Fruit fly (Drosophila melanogaster) whole organism, prepupa: ENCODE results near the gene GluRIIC.

Experiments
- Blimp-1 ChIP-seq: fragments of 200-800 bp; sonication (Bioruptor generic); optimal IDR thresholded peaks from 3 replicates; lab custom pipeline; 2017; ENCODE audit warnings: missing biosample characterization, missing genetic modification characterization, mild to moderate bottlenecking, moderate library complexity, missing genetic modification reagents
- CG10669 ChIP-seq: fragments of 200-800 bp; sonication (Bioruptor generic); optimal IDR thresholded peaks from 3 replicates; lab custom pipeline; 2018; ENCODE audit warnings: missing biosample characterization, mild to moderate bottlenecking, missing genetic modification characterization, moderate library complexity
- CG11294 ChIP-seq: fragments of 200-800 bp; sonication (Bioruptor generic); IDR thresholded peaks from 2 replicates; pipeline ENCODE4 v1.3.6; 2022; ENCODE audit warnings: missing biosample characterization, missing genetic modification characterization
- CG11762 ChIP-seq: fragments of 200-800 bp; sonication (Bioruptor generic); optimal IDR thresholded peaks from 3 replicates; lab custom pipeline; 2016; ENCODE audit warnings: missing biosample characterization, missing genetic modification characterization; ENCODE audit not compliant: insufficient read depth
- CG11902 ChIP-seq: fragments of 200-800 bp; sonication (Bioruptor generic); optimal IDR thresholded peaks from 3 replicates; lab custom pipeline; 2016; ENCODE audit warnings: missing biosample characterization, missing genetic modification characterization
- CG15336 ChIP-seq: fragments of 200-800 bp; sonication (Bioruptor generic); IDR thresholded peaks from 2 replicates; pipeline ENCODE4 v1.3.6; 2022; ENCODE audit warnings: missing biosample characterization, missing genetic modification characterization
- CG1621 ChIP-seq: fragments of 200-800 bp; sonication (Bioruptor generic); optimal IDR thresholded peaks from 3 replicates; lab custom pipeline; 2018; ENCODE audit warnings: missing biosample characterization, mild to moderate bottlenecking, missing genetic modification characterization
- CG3032 ChIP-seq: fragments of 200-800 bp; optimal IDR thresholded peaks from 2 replicates; lab custom pipeline; 2019; ENCODE audit warnings: missing biosample characterization, mild to moderate bottlenecking, missing genetic modification characterization, moderate library complexity
- CG31627 ChIP-seq: fragments of 200-800 bp; sonication (Bioruptor generic); optimal IDR thresholded peaks from 3 replicates; lab custom pipeline; 2016; ENCODE audit warnings: missing biosample characterization, missing genetic modification characterization
- CG32006 ChIP-seq: fragments of 200-800 bp; sonication (Bioruptor generic); optimal IDR thresholded peaks from 3 replicates; lab custom pipeline; 2017; ENCODE audit warnings: missing biosample characterization, mild to moderate bottlenecking, missing genetic modification characterization
- CG3919 ChIP-seq: fragments of 200-800 bp; sonication (Bioruptor generic); optimal IDR thresholded peaks from 3 replicates; lab custom pipeline; 2016; ENCODE audit warnings: missing biosample characterization, missing genetic modification characterization
- CG4318 ChIP-seq: fragments of 200-800 bp; sonication (Bioruptor generic); optimal IDR thresholded peaks from 3 replicates; lab custom pipeline; 2017; ENCODE audit warnings: missing biosample characterization, mild to moderate bottlenecking, missing genetic modification characterization
- CG6163 ChIP-seq: fragments of 200-800 bp; sonication (Bioruptor generic); IDR thresholded peaks from 3 replicates; pipeline ENCODE4 v1.3.6; 2022; ENCODE audit warnings: missing biosample characterization, missing genetic modification characterization
- CG6276 ChIP-seq: fragments of 200-800 bp; sonication (Bioruptor generic); optimal IDR thresholded peaks from 2 replicates; lab custom pipeline; 2017; ENCODE audit warnings: missing biosample characterization, mild to moderate bottlenecking, missing genetic modification characterization
- CG6792 ChIP-seq: fragments of 200-800 bp; sonication (Bioruptor generic); optimal IDR thresholded peaks from 3 replicates; lab custom pipeline; 2016; ENCODE audit warnings: missing biosample characterization, missing genetic modification characterization
- CG6854 ChIP-seq: fragments of 200-800 bp; sonication (Bioruptor generic); optimal IDR thresholded peaks from 2 replicates; lab custom pipeline; 2017; ENCODE audit warnings: missing biosample characterization, mild to moderate bottlenecking, missing genetic modification characterization
- CG7368 ChIP-seq: fragments of 200-800 bp; sonication (Bioruptor generic); optimal IDR thresholded peaks from 3 replicates; lab custom pipeline; 2016; ENCODE audit warnings: missing biosample characterization, missing genetic modification characterization
- CG8632 ChIP-seq: fragments of 200-800 bp; sonication (Bioruptor generic); optimal IDR thresholded peaks from 3 replicates; lab custom pipeline; 2016; ENCODE audit warnings: missing biosample characterization, missing genetic modification characterization
- CG9139 ChIP-seq: fragments of 200-800 bp; sonication (Bioruptor generic); optimal IDR thresholded peaks from 3 replicates; lab custom pipeline; 2017; ENCODE audit warnings: missing biosample characterization, mild to moderate bottlenecking, missing genetic modification characterization
- Eip75B ChIP-seq: fragments of 200-800 bp; sonication (Bioruptor generic); optimal IDR thresholded peaks from 3 replicates; lab custom pipeline; 2016; ENCODE audit warnings: missing biosample characterization, missing genetic modification characterization
- Eip93F ChIP-seq: fragments of 200-800 bp; sonication (Bioruptor generic); optimal IDR thresholded peaks from 2 replicates; lab custom pipeline; 2016; ENCODE audit warnings: missing biosample characterization, mild to moderate bottlenecking, missing genetic modification characterization
- Ets21C ChIP-seq: fragments of 200-800 bp; sonication (Bioruptor generic); optimal IDR thresholded peaks from 3 replicates; lab custom pipeline; 2016; ENCODE audit warnings: missing biosample characterization, missing genetic modification characterization
- Ets96B ChIP-seq: fragments of 200-800 bp; optimal IDR thresholded peaks from 2 replicates; lab custom pipeline; 2019; ENCODE audit warnings: missing biosample characterization, mild to moderate bottlenecking, missing genetic modification characterization, moderate library complexity
- Gug ChIP-seq: fragments of 200-800 bp; sonication (Bioruptor generic); IDR thresholded peaks from 2 replicates; pipeline ENCODE4 v1.3.6; 2022; ENCODE audit warnings: missing biosample characterization, missing genetic modification characterization
- Hr38 ChIP-seq: sonication (Bioruptor generic); optimal IDR thresholded peaks from 2 replicates; lab custom pipeline; 2016; ENCODE audit warnings: missing biosample characterization, missing genetic modification characterization
- Hr39 ChIP-seq: fragments of 200-800 bp; sonication (Bioruptor generic); optimal IDR thresholded peaks from 2 replicates; lab custom pipeline; 2016; ENCODE audit warnings: missing biosample characterization, missing genetic modification characterization
- Hr4 ChIP-seq: fragments of 200-800 bp; sonication (Bioruptor generic); optimal IDR thresholded peaks from 3 replicates; lab custom pipeline; 2016; ENCODE audit warnings: missing biosample characterization, missing genetic modification characterization
- Lpt ChIP-seq: fragments of 200-800 bp; sonication (Bioruptor generic); optimal IDR thresholded peaks from 3 replicates; lab custom pipeline; 2016; ENCODE audit warnings: missing biosample characterization, missing genetic modification characterization
- Met ChIP-seq: fragments of 200-800 bp; sonication (Bioruptor generic); optimal IDR thresholded peaks from 3 replicates; lab custom pipeline; 2016; ENCODE audit warnings: missing biosample characterization, missing genetic modification characterization
- OdsH ChIP-seq: fragments of 200-800 bp; sonication (Bioruptor generic); optimal IDR thresholded peaks from 3 replicates; lab custom pipeline; 2016; ENCODE audit warnings: missing biosample characterization, missing genetic modification characterization
- Smox ChIP-seq: fragments of 200-800 bp; sonication (Bioruptor generic); optimal IDR thresholded peaks from 3 replicates; lab custom pipeline; 2016; ENCODE audit warnings: missing biosample characterization, missing genetic modification characterization
- Sox102F ChIP-seq: fragments of 200-800 bp; sonication (Bioruptor generic); optimal IDR thresholded peaks from 2 replicates; lab custom pipeline; 2016; ENCODE audit warnings: missing biosample characterization, mild to moderate bottlenecking, missing genetic modification characterization
- Sox14 ChIP-seq: fragments of 200-800 bp; sonication (Bioruptor generic); optimal IDR thresholded peaks from 3 replicates; lab custom pipeline; 2016; ENCODE audit warnings: missing biosample characterization, missing genetic modification characterization
- achi ChIP-seq: fragments of 200-800 bp; sonication (Bioruptor generic); optimal IDR thresholded peaks from 3 replicates; lab custom pipeline; 2016; ENCODE audit warnings: missing biosample characterization, missing genetic modification characterization
- acj6 ChIP-seq: fragments of 200-800 bp; sonication (Bioruptor generic); optimal IDR thresholded peaks from 3 replicates; lab custom pipeline; 2016; ENCODE audit warnings: missing biosample characterization, missing genetic modification characterization
- cyc ChIP-seq: fragments of 200-800 bp; sonication (Bioruptor generic); optimal IDR thresholded peaks from 3 replicates; lab custom pipeline; 2016; ENCODE audit warnings: missing biosample characterization, missing genetic modification characterization
- dsx ChIP-seq: fragments of 200-800 bp; optimal IDR thresholded peaks from 3 replicates; lab custom pipeline; 2019; ENCODE audit warnings: missing biosample characterization, mild to moderate bottlenecking, missing genetic modification characterization, moderate library complexity; ENCODE audit not compliant: poor library complexity, severe bottlenecking
- esn ChIP-seq: fragments of 200-800 bp; sonication (Bioruptor generic); optimal IDR thresholded peaks from 2 replicates; lab custom pipeline; 2016; ENCODE audit warnings: missing biosample characterization, mild to moderate bottlenecking, missing genetic modification characterization, moderate library complexity
- fd59A ChIP-seq: fragments of 200-800 bp; sonication (Bioruptor generic); optimal IDR thresholded peaks from 2 replicates; lab custom pipeline; 2017; ENCODE audit warnings: missing biosample characterization, mild to moderate bottlenecking, missing genetic modification characterization, missing genetic modification reagents
- fd85E ChIP-seq: fragments of 200-800 bp; sonication (Bioruptor generic); optimal IDR thresholded peaks from 3 replicates; lab custom pipeline; 2016; ENCODE audit warnings: missing biosample characterization, missing genetic modification characterization
- fkh ChIP-seq: fragments of 200-800 bp; sonication (Bioruptor generic); optimal IDR thresholded peaks from 3 replicates; lab custom pipeline; 2017; ENCODE audit warnings: missing biosample characterization, mild to moderate bottlenecking, missing genetic modification characterization, moderate library complexity
- net ChIP-seq: fragments of 200-800 bp; sonication (Bioruptor generic); optimal IDR thresholded peaks from 3 replicates; lab custom pipeline; 2016; ENCODE audit warnings: missing biosample characterization, missing genetic modification characterization
- pdm3 ChIP-seq: fragments of 200-800 bp; sonication (Bioruptor generic); optimal IDR thresholded peaks from 3 replicates; lab custom pipeline; 2016; ENCODE audit warnings: missing biosample characterization, missing genetic modification characterization
- spab ChIP-seq: fragments of 200-800 bp; sonication (Bioruptor generic); optimal IDR thresholded peaks from 2 replicates; lab custom pipeline; 2017; ENCODE audit warnings: missing biosample characterization, mild to moderate bottlenecking, missing genetic modification characterization, missing genetic modification reagents
- ss ChIP-seq, 2 experiments: fragments of 200-800 bp; sonication (Bioruptor generic); optimal IDR thresholded peaks; 2 replicates in 1 of 2; 3 replicates in 1 of 2; lab custom pipeline; 2017 to 2018; ENCODE audit warnings: mild to moderate bottlenecking in 2 of 2, missing biosample characterization in 2 of 2, missing genetic modification characterization in 2 of 2, moderate library complexity in 1 of 2
- svp ChIP-seq: fragments of 200-800 bp; sonication (Bioruptor generic); peaks from one replicate; lab custom pipeline; 2016; ENCODE audit warnings: missing biosample characterization, missing genetic modification characterization
- topi ChIP-seq: fragments of 200-800 bp; sonication (Bioruptor generic); optimal IDR thresholded peaks from 3 replicates; lab custom pipeline; 2016; ENCODE audit warnings: missing biosample characterization, missing genetic modification characterization
- vri ChIP-seq: fragments of 200-800 bp; sonication (Bioruptor generic); optimal IDR thresholded peaks from 3 replicates; lab custom pipeline; 2016; ENCODE audit warnings: missing biosample characterization, mild to moderate bottlenecking, missing genetic modification characterization

Gene GluRIIC

dm6 chr2L:870285-870684, 43.6 kb upstream of the GluRIIC start, which contains the start of gene PNUTS:
Gene PNUTS (plus strand): TSS chr2L:870465.
- TF ChIP-seq Sox14 (GFP tag; lab: Kevin White, UChicago): no peak
- TF ChIP-seq CG9139: peak; percentile 30
- TF ChIP-seq svp: peak; percentile 70
- no peak for TF ChIP-seq OdsH
- TF ChIP-seq CG10669: no peak
- peak; percentile 10 for TF ChIP-seq fkh (GFP tag; lab: Kevin White, UChicago)
- TF ChIP-seq Hr38 (GFP tag; lab: Kevin White, UChicago): no peak

dm6 chr2L:870749-871418, 43.0 kb upstream of the GluRIIC start:
- peak; percentile 79 for TF ChIP-seq Sox14 (GFP tag; lab: Kevin White, UChicago)
- peak; percentile 76 for TF ChIP-seq esn (GFP tag; lab: Kevin White, UChicago)
- peak; percentile 71 for TF ChIP-seq OdsH
- TF ChIP-seq Ets96B (tag; lab: Kevin White, UChicago): peak; percentile 40
- no peak for TF ChIP-seq vri
- TF ChIP-seq fd85E (GFP tag; lab: Kevin White, UChicago): peak; percentile 44
- TF ChIP-seq CG11294 (GFP tag; lab: Robert Waterston, UW): 0 out of 2 replicates have a peak, but pooled peaks have one; percentile 27
- no peak for TF ChIP-seq CG9139
- peak; percentile 61 for TF ChIP-seq Met (GFP tag; lab: Kevin White, UChicago)
- TF ChIP-seq CG11762 (GFP tag; lab: Kevin White, UChicago): peak; percentile 54
- peak; percentile 45 for TF ChIP-seq CG8632
- peak; percentile 29; the same call in 1 of the 2 replicates for TF ChIP-seq Gug (GFP tag; lab: Robert Waterston, UW)
- TF ChIP-seq fd59A (GFP tag; lab: Kevin White, UChicago): no peak
- peak; percentile 58 for TF ChIP-seq Blimp-1 (GFP tag; lab: Kevin White, UChicago)
- no peak for TF ChIP-seq Lpt (GFP tag; lab: Kevin White, UChicago)
- TF ChIP-seq spab: peak; percentile 30
- peak; percentile 69 for TF ChIP-seq svp
- TF ChIP-seq cyc (GFP tag; lab: Kevin White, UChicago): peak; percentile 65
- peak; percentile 64 for TF ChIP-seq topi (GFP tag; lab: Kevin White, UChicago)
- peak; percentile 85 for TF ChIP-seq CG31627 (GFP tag; lab: Kevin White, UChicago)
- no peak for TF ChIP-seq CG6276
- peak; percentile 81 for TF ChIP-seq Hr39 (GFP tag; lab: Kevin White, UChicago)
- peak; percentile 67 for TF ChIP-seq Hr4
- peak; percentile 47 for TF ChIP-seq CG15336 (GFP tag; lab: Robert Waterston, UW)
- TF ChIP-seq Ets21C: peak; percentile 71
- TF ChIP-seq dsx (GFP tag; lab: Kevin White, UChicago): peak; percentile 13
- no peak for TF ChIP-seq CG4318 (GFP tag; lab: Kevin White, UChicago)
- TF ChIP-seq pdm3 (GFP tag; lab: Kevin White, UChicago): peak; percentile 76
- peak in 1 of 2 experiments; percentile 57 for TF ChIP-seq ss (GFP tag; optimal IDR thresholded peaks at IDR 0.05; lab: Kevin White, UChicago)
- TF ChIP-seq achi (GFP tag; lab: Kevin White, UChicago): peak; percentile 68
- TF ChIP-seq CG10669: peak; percentile 25
- TF ChIP-seq acj6 (GFP tag; lab: Kevin White, UChicago): peak; percentile 63
- peak; percentile 38 for TF ChIP-seq CG7368 (GFP tag; lab: Kevin White, UChicago)
- TF ChIP-seq Eip93F (GFP tag; lab: Kevin White, UChicago): no peak
- peak; percentile 56 for TF ChIP-seq CG11902
- peak; percentile 61 for TF ChIP-seq CG3919 (GFP tag; lab: Kevin White, UChicago)
- TF ChIP-seq CG32006 (GFP tag; lab: Kevin White, UChicago): peak; percentile 63
- TF ChIP-seq CG6792 (GFP tag; lab: Kevin White, UChicago): peak; percentile 69
- peak; percentile 41 for TF ChIP-seq CG1621 (tag; lab: Kevin White, UChicago)
- TF ChIP-seq Smox (GFP tag; lab: Kevin White, UChicago): peak; percentile 60
- peak; percentile 57 for TF ChIP-seq Sox102F
- no peak for TF ChIP-seq CG6854
- TF ChIP-seq Eip75B (GFP tag; lab: Kevin White, UChicago): peak; percentile 62
- peak; percentile 70 for TF ChIP-seq CG3032 (tag; lab: Kevin White, UChicago)
- peak; percentile 47 for TF ChIP-seq net (GFP tag; lab: Kevin White, UChicago)
- TF ChIP-seq CG6163 (GFP tag; lab: Robert Waterston, UW): peak; percentile 82
